Worm (Caenorhabditis elegans) whole organism, dauer: ENCODE results near the gene spp-6.

ENCODE experiments used
- unc-62 ChIP-seq: sonication (generic microtip); optimal IDR thresholded peaks from 2 replicates; lab custom pipeline; 2017; ENCODE audit warnings: missing biosample characterization, missing genetic modification reagents, missing genetic modification characterization

spp-6 gene

DNA sequence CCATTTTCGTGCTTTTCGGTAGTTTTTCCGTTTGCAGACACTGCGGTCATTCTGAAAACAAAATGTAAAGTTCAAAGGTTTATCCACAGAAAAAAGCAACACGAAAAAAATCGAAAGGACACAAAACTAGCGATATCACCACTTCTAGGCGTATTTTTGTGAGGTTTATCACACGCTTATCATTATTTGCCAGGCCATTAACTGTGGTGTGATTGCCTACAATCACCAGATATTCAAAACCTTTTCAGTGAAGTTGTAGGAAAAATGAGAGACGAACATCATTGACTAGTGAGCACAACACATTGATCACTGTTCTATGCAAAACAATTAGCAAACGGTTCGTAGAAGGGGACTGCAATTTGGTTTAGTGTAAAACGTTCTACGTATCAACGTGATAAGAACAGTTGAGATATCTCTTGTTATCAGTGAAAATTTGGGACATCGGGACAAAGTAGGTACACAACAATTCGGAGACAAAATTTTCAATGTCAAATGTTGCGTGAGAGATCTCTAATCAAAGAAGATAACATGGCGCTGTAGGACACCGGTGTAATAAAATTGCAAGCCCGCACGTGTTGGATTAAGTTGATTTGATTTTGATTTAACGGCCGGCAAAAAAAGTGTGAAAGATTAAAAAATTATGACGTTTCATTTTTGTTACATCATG lies 11.5 kb upstream of the spp-6 start, which contains the start of gene sur-5:
TSS of gene sur-5 (minus strand) at position 51 of the 667 bp plus-strand sequence.
- TF ChIP-seq unc-62, result no peak

DNA sequence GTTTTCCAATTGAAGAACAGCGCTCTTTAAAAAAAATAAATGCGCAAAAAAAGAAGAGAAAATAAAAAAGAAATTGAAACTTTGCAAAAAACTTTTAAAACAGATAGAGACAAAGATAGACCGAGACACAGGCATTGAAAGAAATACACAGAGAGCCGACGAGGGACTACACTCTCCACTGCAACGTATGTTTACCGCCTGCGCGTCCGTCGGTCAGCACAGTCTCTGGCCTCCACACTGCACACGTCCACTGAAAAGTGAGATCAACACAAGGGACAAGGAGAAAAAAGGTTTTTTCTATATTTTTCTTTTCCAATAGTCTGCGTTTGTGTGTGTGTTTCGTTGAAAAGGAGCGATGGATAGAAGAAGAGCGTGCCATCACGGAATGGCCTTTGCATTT lies 10.7 kb upstream of the spp-6 start:
- no peak for TF ChIP-seq unc-62

DNA sequence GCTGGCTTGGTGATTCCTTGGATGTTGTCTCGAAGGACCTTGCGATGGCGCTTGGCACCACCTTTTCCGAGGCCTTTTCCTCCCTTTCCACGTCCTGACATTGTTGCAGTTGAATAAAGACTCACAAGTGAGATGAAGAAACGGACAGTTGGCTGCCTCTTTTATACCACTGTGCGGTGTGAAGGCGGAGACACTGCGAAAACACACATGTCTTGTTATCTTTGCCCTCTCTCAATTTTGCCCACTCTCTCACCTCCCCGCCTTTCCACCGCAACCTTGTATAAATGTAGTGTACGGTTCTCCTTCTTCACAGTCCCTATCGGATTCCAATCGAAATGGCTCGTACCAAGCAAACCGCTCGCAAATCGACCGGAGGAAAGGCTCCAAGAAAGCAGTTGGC lies 7.4 kb upstream of the spp-6 start, which contains the start of the genes his-38 and his-40:
TSS of gene his-38 (minus strand) at position 101 of the 400 bp plus-strand sequence.
TSS of gene his-40 (plus strand) at position 336 of the 400 bp plus-strand sequence.
- no peak for TF ChIP-seq unc-62

DNA sequence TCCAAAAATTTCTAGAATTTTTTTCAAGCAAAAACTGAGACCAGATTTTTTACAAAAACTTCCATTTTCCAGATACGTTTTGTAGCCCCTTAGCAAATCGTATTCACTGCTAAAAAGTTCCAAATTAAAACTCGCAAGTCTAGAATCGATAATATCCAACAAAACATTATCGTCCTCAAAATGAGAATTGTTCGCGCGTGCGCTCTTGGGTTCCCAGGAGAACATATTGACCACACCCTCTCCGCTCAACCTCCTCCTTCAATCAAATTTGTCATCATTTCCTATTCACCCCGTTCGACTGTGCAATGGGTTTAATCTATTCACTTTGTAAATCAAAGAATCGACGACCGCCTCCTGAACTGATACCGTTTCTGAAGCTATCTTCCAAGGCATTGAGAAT lies 5.3 kb upstream of the spp-6 start:
- TF ChIP-seq unc-62, result no peak

DNA sequence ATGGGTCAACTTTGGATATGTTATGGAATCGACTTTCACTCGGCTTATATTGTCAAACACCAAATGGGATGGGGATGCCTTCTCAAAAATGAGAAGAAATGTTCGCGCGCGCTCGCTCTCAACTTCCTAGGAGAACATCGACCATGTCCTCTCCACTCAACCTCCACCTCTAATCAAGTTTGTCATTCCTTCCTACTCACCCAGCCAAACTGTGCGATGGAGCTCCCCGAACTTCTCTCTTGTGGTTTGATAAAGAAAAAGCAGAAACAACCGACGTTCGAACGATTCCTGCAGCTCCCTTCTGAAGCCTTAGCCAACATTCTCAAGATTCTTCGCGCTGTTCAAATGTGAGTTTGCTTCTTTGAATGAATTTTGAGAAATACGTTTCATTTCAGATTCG lies 3.9 kb upstream of the spp-6 start:
- no peak for TF ChIP-seq unc-62

DNA sequence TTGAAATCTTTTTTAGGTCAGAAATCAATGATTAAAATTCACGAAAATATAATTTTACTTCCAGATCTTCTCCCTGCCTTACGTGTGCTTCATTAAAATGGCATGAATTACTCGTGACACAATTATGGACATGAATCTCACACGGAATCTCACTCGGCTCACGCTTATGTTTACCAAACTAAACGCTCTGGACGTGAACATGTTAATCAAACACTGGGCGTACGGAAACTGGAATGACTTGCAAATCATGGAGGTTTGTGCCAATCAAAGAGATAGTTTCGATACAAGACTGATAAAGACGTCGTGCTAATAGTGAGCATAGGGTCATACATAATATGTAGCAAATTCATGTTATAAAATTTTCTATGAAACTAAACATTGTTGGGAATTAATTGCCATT lies 2.6 kb upstream of the spp-6 start:
- TF ChIP-seq unc-62, result no peak

DNA sequence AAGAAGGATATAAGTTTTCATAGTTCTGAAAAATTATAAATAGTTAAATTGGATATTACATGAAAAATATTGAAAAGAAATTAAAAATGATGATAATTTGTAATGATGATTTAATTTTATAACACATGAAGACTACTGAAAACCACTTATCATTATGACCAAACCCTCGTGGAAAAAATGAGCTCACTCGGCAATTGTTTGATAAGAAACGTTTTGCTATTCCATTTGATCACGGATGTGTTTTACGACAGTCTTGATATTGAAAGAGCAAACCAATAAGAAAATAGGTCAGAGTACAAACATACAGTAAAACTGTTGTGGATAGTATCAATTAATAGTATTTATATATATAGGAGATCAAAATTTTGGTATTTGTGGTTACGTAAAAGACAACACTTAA lies 1.8 kb upstream of the spp-6 start, which contains the start of gene spp-3:
TSS of gene spp-3 (minus strand) at position 25 of the 400 bp plus-strand sequence.
- no peak for TF ChIP-seq unc-62

DNA sequence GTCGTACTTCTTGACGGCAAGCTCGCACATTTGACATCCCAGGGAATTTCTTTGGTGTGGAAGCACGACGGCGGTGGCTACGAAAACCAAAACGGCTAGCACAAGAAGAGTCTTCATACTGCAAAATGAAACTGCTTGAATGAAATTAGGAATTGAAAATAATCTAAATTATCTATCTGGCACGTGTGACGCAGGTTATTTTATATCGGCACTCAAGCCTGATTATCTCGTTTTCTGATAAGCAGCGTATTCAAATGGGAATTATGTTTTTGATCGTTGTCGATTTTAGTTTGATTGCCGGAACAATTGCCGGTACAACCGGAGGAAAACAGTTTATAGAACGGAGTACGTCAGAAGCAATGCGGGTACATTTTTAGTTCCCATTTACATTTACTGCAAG lies 1.5 kb downstream of the spp-6 start, which contains the start of gene spp-4:
TSS of gene spp-4 (minus strand) at position 118 of the 400 bp plus-strand sequence.
- no peak for TF ChIP-seq unc-62

DNA sequence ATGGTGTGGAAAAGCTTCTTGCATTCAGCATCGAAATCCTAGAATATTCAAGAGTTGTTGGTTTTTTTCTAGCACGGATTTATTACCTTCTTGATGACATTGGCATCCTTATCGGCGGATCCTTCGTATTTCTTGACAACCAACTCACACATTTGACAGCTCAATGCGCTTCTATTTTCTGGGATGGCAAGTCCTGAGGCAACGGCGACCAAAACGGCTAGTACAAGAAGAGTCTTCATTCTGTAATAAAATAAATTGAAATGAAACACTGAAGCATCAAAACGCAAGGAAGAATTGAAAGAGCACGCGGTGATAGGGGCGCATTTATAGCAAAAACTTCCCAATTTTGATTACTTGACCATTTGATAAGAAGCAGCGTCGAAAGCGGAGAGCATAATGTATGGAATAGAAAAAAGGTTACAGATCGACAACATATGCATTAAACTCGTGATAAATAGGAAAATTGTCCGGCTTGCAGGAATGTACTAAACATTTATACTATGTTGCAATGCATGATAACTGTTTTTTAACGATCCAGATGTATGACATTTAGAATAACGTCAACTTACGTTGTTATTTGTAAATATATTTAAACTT lies 3.1 kb downstream of the spp-6 start, which contains the start of gene spp-5:
TSS of gene spp-5 (minus strand) at position 240 of the 597 bp plus-strand sequence.
- TF ChIP-seq unc-62, result no peak

DNA sequence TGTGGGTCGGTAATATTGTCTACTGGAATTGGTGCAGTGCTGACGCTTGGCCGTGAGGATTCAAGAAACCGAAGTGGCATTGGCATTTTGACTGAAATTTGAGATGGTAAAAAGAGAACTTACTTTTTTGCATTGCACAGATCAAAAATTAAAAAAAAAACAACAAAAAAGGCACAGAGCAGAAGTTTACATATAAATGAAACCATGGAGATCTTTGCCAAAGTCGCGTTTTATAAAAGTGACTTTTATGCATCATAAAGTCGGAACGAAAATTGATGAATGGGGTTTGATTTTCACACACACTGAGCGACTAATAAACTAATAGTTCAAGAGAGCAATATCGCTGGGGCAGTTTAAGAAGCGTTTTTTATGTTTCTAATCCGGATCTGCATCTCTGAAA lies 5.2 kb downstream of the spp-6 start, which contains the start of gene T08A9.13:
TSS of gene T08A9.13 (minus strand) at position 101 of the 400 bp plus-strand sequence.
- no peak for TF ChIP-seq unc-62

DNA sequence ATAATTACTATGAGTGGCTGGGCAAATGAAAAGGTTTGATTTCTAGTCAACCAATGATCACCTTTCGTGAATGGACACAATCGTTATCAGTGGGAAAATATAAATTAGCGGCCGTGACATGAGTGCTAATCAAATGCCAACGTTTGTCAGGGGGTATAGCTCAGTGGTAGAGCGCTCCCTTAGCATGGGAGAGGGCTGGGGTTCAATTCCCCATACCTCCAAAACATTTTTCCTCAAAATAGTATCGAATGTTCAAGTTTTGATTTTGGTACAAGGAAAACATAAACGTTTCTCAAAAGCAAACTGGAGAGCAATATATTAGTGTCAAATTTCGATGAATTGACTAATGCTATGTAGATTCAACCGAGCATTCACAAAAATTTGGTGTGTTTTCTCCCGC lies 6.5 kb downstream of the spp-6 start:
- TF ChIP-seq unc-62, result no peak

DNA sequence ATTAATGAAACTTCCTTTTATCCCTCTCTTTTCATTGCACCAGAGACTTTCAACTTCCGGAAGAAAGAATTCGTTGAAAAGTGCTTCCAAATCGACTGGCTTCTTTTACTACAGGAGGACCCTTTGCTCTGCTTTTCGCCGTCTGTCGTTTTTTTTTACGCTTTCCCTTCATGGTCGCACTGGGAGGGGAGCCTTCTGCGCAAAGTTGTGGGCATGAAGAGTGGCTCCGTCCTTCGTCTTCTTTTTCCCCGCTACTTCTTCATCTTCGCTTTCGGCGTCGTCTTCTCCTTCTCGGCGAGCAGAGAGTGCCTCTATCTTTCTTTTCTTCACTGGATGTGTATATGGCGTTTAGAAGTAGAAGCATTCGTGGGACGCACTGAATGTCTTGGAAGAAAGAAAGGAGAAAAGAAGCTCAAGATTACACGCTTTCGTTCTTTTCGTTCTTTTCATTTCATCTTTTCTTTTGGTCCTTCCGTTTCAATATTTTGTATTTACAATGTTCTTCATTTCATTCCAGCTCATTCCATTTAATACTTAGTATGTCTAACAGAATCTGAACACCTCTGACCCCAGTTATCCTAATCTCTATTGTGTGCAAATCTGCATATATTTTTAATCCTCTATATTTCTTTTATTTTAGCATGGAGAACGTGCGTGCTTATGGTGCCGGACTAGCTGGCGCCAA lies 10.0 kb downstream of the spp-6 start, which contains the start of gene sng-1:
TSS of gene sng-1 (plus strand) at position 635 of the 685 bp plus-strand sequence.
- no peak for TF ChIP-seq unc-62

DNA sequence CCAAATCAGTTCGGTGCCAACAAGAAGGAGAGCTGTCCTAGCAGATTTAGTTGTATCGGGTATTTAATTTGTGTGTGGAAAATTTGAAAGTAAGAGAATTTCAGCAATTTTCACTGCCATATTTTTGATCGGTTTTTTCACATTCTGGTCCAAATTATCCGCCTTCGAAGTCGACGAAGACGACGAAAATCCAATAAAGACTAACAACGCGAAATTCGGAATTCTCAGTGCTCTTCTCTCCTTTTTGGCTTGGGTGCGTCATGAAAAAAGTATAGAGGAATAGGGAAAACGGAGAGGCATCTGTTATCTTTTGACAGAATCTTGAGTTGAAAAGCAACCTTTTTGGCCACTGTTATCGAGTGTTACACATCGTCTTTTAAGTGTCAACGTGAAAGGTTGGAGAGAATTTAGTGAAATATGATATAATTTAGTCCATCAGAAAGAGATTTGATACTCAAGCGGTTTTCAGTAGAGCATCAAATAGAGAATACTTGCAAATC lies 11.0 kb downstream of the spp-6 start:
- TF ChIP-seq unc-62, result no peak

DNA sequence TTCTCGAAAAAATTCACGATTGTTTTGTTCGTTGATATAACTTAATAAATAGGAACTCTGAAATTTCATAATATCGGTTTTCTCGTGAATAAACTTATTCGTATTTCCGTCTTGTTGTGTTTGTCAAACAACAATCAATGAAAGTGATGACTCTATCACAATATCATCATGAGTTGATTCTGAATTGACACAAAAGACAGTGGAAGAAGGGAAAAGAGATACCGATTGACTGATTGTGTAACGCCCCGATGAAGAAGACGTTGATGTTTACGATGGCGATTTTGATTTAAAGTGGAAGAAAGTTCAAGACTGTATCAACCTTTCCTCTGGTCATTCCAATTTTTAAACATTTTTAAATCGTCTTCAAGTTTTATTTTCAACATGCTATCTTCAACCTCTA lies 12.5 kb downstream of the spp-6 start, which contains the start of gene ttr-59:
TSS of gene ttr-59 (plus strand) at position 218 of the 400 bp plus-strand sequence.
- no peak for TF ChIP-seq unc-62

DNA sequence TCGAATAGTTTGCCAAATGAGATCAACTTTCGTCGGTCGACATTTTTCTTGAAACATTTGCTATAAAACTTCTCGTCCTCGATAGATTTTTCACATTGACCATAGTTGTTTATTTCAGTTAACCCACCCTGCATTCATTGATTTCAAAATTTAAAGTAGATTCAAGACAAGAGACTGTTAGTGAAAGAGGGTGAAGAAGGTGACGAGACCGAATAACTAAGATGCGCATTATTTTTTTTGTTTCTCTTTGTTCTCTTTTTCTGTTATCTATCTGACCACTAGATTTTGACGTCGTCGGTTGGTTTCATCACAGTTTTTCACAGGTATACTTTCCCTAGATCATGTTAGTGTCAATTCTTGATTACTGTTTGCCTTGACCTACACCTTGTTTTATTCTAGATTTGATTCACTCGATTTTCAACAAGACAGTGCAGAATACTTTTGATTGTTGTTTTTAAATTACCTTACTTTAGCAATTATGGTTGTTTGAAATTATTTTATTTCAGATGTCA lies 13.6 kb downstream of the spp-6 start, which contains the start of gene ttr-30:
TSS of gene ttr-30 (plus strand) at position 265 of the 512 bp plus-strand sequence.
- no peak for TF ChIP-seq unc-62

DNA sequence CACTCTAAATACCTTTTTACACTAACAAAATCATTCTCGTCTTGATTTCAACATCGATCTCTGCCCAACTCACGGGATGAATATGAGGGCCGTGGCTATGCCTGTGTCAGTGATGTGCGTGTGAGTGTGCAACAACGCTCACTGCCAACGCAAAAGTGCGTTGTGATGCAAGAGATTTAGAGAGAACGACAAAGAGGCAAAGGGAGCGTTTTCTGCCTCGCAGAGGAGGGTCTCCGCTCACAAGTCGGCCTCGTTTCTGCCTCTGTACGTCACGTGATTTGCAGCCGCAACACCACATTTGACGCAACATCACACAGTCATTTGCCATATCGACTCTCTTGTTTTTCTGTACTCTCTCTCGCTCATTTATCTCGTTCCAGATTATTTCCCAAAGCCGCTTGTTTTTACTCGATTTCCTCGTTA lies 17.2 kb downstream of the spp-6 start, which contains the start of gene epg-7:
TSS of gene epg-7 (plus strand) at position 413 of the 423 bp plus-strand sequence.
- TF ChIP-seq unc-62, result no peak
